Fruit fly (Drosophila melanogaster) whole organism, prepupa: Measurements from ENCODE around the gene CG18223.

Experiments used
- Blimp-1 ChIP-seq: fragments of 200-800 bp; sonication (Bioruptor generic); optimal IDR thresholded peaks from 3 replicates; lab custom pipeline; 2017; ENCODE audit warnings: missing biosample characterization, missing genetic modification characterization, mild to moderate bottlenecking, moderate library complexity, missing genetic modification reagents
- CG10631 ChIP-seq: fragments of 200-800 bp; sonication (Bioruptor generic); optimal IDR thresholded peaks from 2 replicates; lab custom pipeline; 2016; ENCODE audit warnings: missing biosample characterization, missing genetic modification characterization
- CG10669 ChIP-seq: fragments of 200-800 bp; sonication (Bioruptor generic); optimal IDR thresholded peaks from 3 replicates; lab custom pipeline; 2018; ENCODE audit warnings: missing biosample characterization, mild to moderate bottlenecking, missing genetic modification characterization, moderate library complexity
- CG11294 ChIP-seq: fragments of 200-800 bp; sonication (Bioruptor generic); IDR thresholded peaks from 2 replicates; pipeline ENCODE4 v1.3.6; 2022; ENCODE audit warnings: missing biosample characterization, missing genetic modification characterization
- CG16779 ChIP-seq: fragments of 200-800 bp; sonication (Bioruptor generic); optimal IDR thresholded peaks from 3 replicates; lab custom pipeline; 2017; ENCODE audit warnings: missing biosample characterization, mild to moderate bottlenecking, missing genetic modification characterization
- CG3032 ChIP-seq: fragments of 200-800 bp; optimal IDR thresholded peaks from 2 replicates; lab custom pipeline; 2019; ENCODE audit warnings: missing biosample characterization, mild to moderate bottlenecking, missing genetic modification characterization, moderate library complexity
- CG32006 ChIP-seq: fragments of 200-800 bp; sonication (Bioruptor generic); optimal IDR thresholded peaks from 3 replicates; lab custom pipeline; 2017; ENCODE audit warnings: missing biosample characterization, mild to moderate bottlenecking, missing genetic modification characterization
- CG34406 ChIP-seq: fragments of 200-800 bp; sonication (Bioruptor generic); optimal IDR thresholded peaks from 3 replicates; lab custom pipeline; 2016; ENCODE audit warnings: missing biosample characterization, missing genetic modification characterization
- CG4318 ChIP-seq: fragments of 200-800 bp; sonication (Bioruptor generic); optimal IDR thresholded peaks from 3 replicates; lab custom pipeline; 2017; ENCODE audit warnings: missing biosample characterization, mild to moderate bottlenecking, missing genetic modification characterization
- CG6163 ChIP-seq: fragments of 200-800 bp; sonication (Bioruptor generic); IDR thresholded peaks from 3 replicates; pipeline ENCODE4 v1.3.6; 2022; ENCODE audit warnings: missing biosample characterization, missing genetic modification characterization
- CG6792 ChIP-seq: fragments of 200-800 bp; sonication (Bioruptor generic); optimal IDR thresholded peaks from 3 replicates; lab custom pipeline; 2016; ENCODE audit warnings: missing biosample characterization, missing genetic modification characterization
- CG6854 ChIP-seq: fragments of 200-800 bp; sonication (Bioruptor generic); optimal IDR thresholded peaks from 2 replicates; lab custom pipeline; 2017; ENCODE audit warnings: missing biosample characterization, mild to moderate bottlenecking, missing genetic modification characterization
- CG8119 ChIP-seq: fragments of 200-800 bp; sonication (Bioruptor generic); IDR thresholded peaks from 3 replicates; pipeline ENCODE4 v1.3.6; 2022; ENCODE audit warnings: missing biosample characterization, missing genetic modification characterization
- CG8319 ChIP-seq: fragments of 200-800 bp; sonication (Bioruptor generic); optimal IDR thresholded peaks from 3 replicates; lab custom pipeline; 2016; ENCODE audit warnings: missing biosample characterization, missing genetic modification characterization
- CG8632 ChIP-seq: fragments of 200-800 bp; sonication (Bioruptor generic); optimal IDR thresholded peaks from 3 replicates; lab custom pipeline; 2016; ENCODE audit warnings: missing biosample characterization, missing genetic modification characterization
- CG9139 ChIP-seq: fragments of 200-800 bp; sonication (Bioruptor generic); optimal IDR thresholded peaks from 3 replicates; lab custom pipeline; 2017; ENCODE audit warnings: missing biosample characterization, mild to moderate bottlenecking, missing genetic modification characterization
- Eip75B ChIP-seq: fragments of 200-800 bp; sonication (Bioruptor generic); optimal IDR thresholded peaks from 3 replicates; lab custom pipeline; 2016; ENCODE audit warnings: missing biosample characterization, missing genetic modification characterization
- Ets96B ChIP-seq: fragments of 200-800 bp; optimal IDR thresholded peaks from 2 replicates; lab custom pipeline; 2019; ENCODE audit warnings: missing biosample characterization, mild to moderate bottlenecking, missing genetic modification characterization, moderate library complexity
- Gug ChIP-seq: fragments of 200-800 bp; sonication (Bioruptor generic); IDR thresholded peaks from 2 replicates; pipeline ENCODE4 v1.3.6; 2022; ENCODE audit warnings: missing biosample characterization, missing genetic modification characterization
- Hr38 ChIP-seq: sonication (Bioruptor generic); optimal IDR thresholded peaks from 2 replicates; lab custom pipeline; 2016; ENCODE audit warnings: missing biosample characterization, missing genetic modification characterization
- Hr39 ChIP-seq: fragments of 200-800 bp; sonication (Bioruptor generic); optimal IDR thresholded peaks from 2 replicates; lab custom pipeline; 2016; ENCODE audit warnings: missing biosample characterization, missing genetic modification characterization
- Lpt ChIP-seq: fragments of 200-800 bp; sonication (Bioruptor generic); optimal IDR thresholded peaks from 3 replicates; lab custom pipeline; 2016; ENCODE audit warnings: missing biosample characterization, missing genetic modification characterization
- Met ChIP-seq: fragments of 200-800 bp; sonication (Bioruptor generic); optimal IDR thresholded peaks from 3 replicates; lab custom pipeline; 2016; ENCODE audit warnings: missing biosample characterization, missing genetic modification characterization
- OdsH ChIP-seq: fragments of 200-800 bp; sonication (Bioruptor generic); optimal IDR thresholded peaks from 3 replicates; lab custom pipeline; 2016; ENCODE audit warnings: missing biosample characterization, missing genetic modification characterization
- Sox14 ChIP-seq: fragments of 200-800 bp; sonication (Bioruptor generic); optimal IDR thresholded peaks from 3 replicates; lab custom pipeline; 2016; ENCODE audit warnings: missing biosample characterization, missing genetic modification characterization
- Sox15 ChIP-seq: fragments of 200-800 bp; sonication (Bioruptor generic); optimal IDR thresholded peaks from 3 replicates; lab custom pipeline; 2016; ENCODE audit warnings: missing biosample characterization, missing genetic modification characterization
- achi ChIP-seq: fragments of 200-800 bp; sonication (Bioruptor generic); optimal IDR thresholded peaks from 3 replicates; lab custom pipeline; 2016; ENCODE audit warnings: missing biosample characterization, missing genetic modification characterization
- dac ChIP-seq: fragments of 200-800 bp; sonication (Bioruptor generic); optimal IDR thresholded peaks from 2 replicates; lab custom pipeline; 2017; ENCODE audit warnings: missing biosample characterization, mild to moderate bottlenecking, missing genetic modification characterization
- esn ChIP-seq: fragments of 200-800 bp; sonication (Bioruptor generic); optimal IDR thresholded peaks from 2 replicates; lab custom pipeline; 2016; ENCODE audit warnings: missing biosample characterization, mild to moderate bottlenecking, missing genetic modification characterization, moderate library complexity
- fd59A ChIP-seq: fragments of 200-800 bp; sonication (Bioruptor generic); optimal IDR thresholded peaks from 2 replicates; lab custom pipeline; 2017; ENCODE audit warnings: missing biosample characterization, mild to moderate bottlenecking, missing genetic modification characterization, missing genetic modification reagents
- fd85E ChIP-seq: fragments of 200-800 bp; sonication (Bioruptor generic); optimal IDR thresholded peaks from 3 replicates; lab custom pipeline; 2016; ENCODE audit warnings: missing biosample characterization, missing genetic modification characterization
- fkh ChIP-seq: fragments of 200-800 bp; sonication (Bioruptor generic); optimal IDR thresholded peaks from 3 replicates; lab custom pipeline; 2017; ENCODE audit warnings: missing biosample characterization, mild to moderate bottlenecking, missing genetic modification characterization, moderate library complexity
- net ChIP-seq: fragments of 200-800 bp; sonication (Bioruptor generic); optimal IDR thresholded peaks from 3 replicates; lab custom pipeline; 2016; ENCODE audit warnings: missing biosample characterization, missing genetic modification characterization
- pdm3 ChIP-seq: fragments of 200-800 bp; sonication (Bioruptor generic); optimal IDR thresholded peaks from 3 replicates; lab custom pipeline; 2016; ENCODE audit warnings: missing biosample characterization, missing genetic modification characterization
- spab ChIP-seq: fragments of 200-800 bp; sonication (Bioruptor generic); optimal IDR thresholded peaks from 2 replicates; lab custom pipeline; 2017; ENCODE audit warnings: missing biosample characterization, mild to moderate bottlenecking, missing genetic modification characterization, missing genetic modification reagents
- svp ChIP-seq: fragments of 200-800 bp; sonication (Bioruptor generic); peaks from one replicate; lab custom pipeline; 2016; ENCODE audit warnings: missing biosample characterization, missing genetic modification characterization

The CG18223 gene

DNA sequence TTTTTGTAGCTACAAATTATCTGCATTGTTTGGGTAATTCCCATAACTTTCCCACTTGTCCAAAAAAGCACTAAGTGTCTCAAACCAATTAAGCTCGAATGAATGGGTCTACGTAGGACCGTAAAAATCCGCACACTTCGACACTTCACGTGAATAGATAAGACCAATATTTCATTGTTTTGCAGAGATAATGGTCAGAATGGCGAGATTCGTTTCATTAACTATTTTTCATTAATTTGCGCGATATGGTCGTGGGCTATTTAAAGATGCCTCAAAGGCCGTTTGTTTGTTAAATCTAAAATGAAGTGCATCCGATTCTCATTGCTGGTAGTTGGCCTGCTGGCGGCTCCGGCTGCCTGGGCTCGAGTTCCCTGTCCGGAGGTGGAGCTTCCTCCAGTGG, 2.8 kb downstream of the CG18223 start, which contains the start of gene CG6839:
CG6839 (plus strand) TSS at position 301 of the 400 bp plus-strand sequence.
- TF ChIP-seq CG6854 (GFP tag; lab: Kevin White, UChicago) (no peak), CG34406 (GFP tag; lab: Kevin White, UChicago) (no peak), CG10669 (GFP tag; lab: Kevin White, UChicago) (no peak), svp (GFP tag; lab: Kevin White, UChicago) (no peak), CG8632 (no peak), CG8119 (no peak), spab (GFP tag; lab: Kevin White, UChicago) (no peak), Lpt (GFP tag; lab: Kevin White, UChicago) (no peak), CG4318 (GFP tag; lab: Kevin White, UChicago) (no peak), fd85E (no peak), Eip75B (no peak)

dm6 chr3L:18916466-18916865, 3.7 kb downstream of the CG18223 start:
- no peak for TF ChIP-seq Hr38 (GFP tag; lab: Kevin White, UChicago)
- TF ChIP-seq Eip75B, result no peak
- TF ChIP-seq dac (GFP tag; lab: Kevin White, UChicago), result no peak
- TF ChIP-seq CG6854 (GFP tag; lab: Kevin White, UChicago), result no peak
- no peak for TF ChIP-seq Sox15 (GFP tag; lab: Kevin White, UChicago)
- no peak for TF ChIP-seq CG16779 (tag; lab: Kevin White, UChicago)
- no peak for TF ChIP-seq pdm3 (GFP tag; lab: Kevin White, UChicago)
- TF ChIP-seq fkh (GFP tag; lab: Kevin White, UChicago), result no peak

dm6 chr3L:18914100-18914683, 5.9 kb downstream of the CG18223 start, which contains the start of gene COX6AL2:
TSS of gene COX6AL2 (minus strand) at chr3L:18914150.
- TF ChIP-seq pdm3 (GFP tag; lab: Kevin White, UChicago) (no peak), OdsH (GFP tag; lab: Kevin White, UChicago) (no peak), CG11294 (GFP tag; lab: Robert Waterston, UW) (no peak), fkh (GFP tag; lab: Kevin White, UChicago) (no peak), spab (GFP tag; lab: Kevin White, UChicago) (no peak), Met (GFP tag; lab: Kevin White, UChicago) (no peak), Sox14 (GFP tag; lab: Kevin White, UChicago) (no peak), CG8632 (no peak), CG3032 (no peak), net (GFP tag; lab: Kevin White, UChicago) (no peak), achi (no peak), Hr39 (GFP tag; lab: Kevin White, UChicago) (no peak), Blimp-1 (no peak), CG10631 (GFP tag; lab: Kevin White, UChicago) (no peak), CG32006 (no peak), fd59A (GFP tag; lab: Kevin White, UChicago) (no peak), CG8319 (GFP tag; lab: Kevin White, UChicago) (no peak)

DNA sequence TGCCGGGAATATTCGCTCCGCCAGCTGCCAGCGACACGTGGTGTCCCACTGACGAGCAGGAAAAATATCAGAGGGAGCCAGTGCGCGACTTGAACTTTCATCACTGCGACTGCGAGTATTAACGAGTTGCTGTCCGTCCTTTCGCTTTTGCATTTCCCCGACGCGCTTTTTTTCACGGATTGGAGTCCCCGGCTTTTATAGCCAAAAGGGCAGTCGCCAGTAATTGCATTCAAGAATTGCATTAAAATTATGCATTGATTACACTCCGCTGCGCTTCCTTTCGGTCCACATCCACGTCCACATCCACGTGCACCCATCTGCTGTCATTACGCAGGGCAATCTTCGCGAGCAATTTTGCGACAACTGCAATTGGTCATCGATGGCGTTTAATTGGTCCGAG, 9.0 kb downstream of the CG18223 start, which contains the start of gene Ir75d:
Ir75d (minus strand) TSS at position 101 of the 400 bp plus-strand sequence.
- no peak for TF ChIP-seq Ets96B (tag; lab: Kevin White, UChicago)
- no peak for TF ChIP-seq esn (GFP tag; lab: Kevin White, UChicago)
- no peak for TF ChIP-seq spab (GFP tag; lab: Kevin White, UChicago)
- TF ChIP-seq CG16779 (tag; lab: Kevin White, UChicago), result no peak
- TF ChIP-seq fd59A (GFP tag; lab: Kevin White, UChicago), result no peak
- no peak for TF ChIP-seq CG10669 (GFP tag; lab: Kevin White, UChicago)
- no peak for TF ChIP-seq Gug
- no peak for TF ChIP-seq fd85E
- TF ChIP-seq CG6163 (GFP tag; lab: Robert Waterston, UW), result no peak
- no peak for TF ChIP-seq CG6792 (GFP tag; lab: Kevin White, UChicago)
- TF ChIP-seq pdm3 (GFP tag; lab: Kevin White, UChicago), result no peak
- no peak for TF ChIP-seq CG9139 (GFP tag; lab: Kevin White, UChicago)
